Worm (Caenorhabditis elegans) whole organism, L3 larva: Measurements from ENCODE around the gene F36D3.8.
A peak's percentile ranks its signal among the peaks of the same experiment; 100 is the strongest.
"Not testable (repeated sequence)": the region's sequence is repeated elsewhere in the genome, so short reads cannot be mapped to it uniquely, and the experiment has no call there.

Source experiments
- R02D3.7 ChIP-seq: fragments of 150-350 bp; optimal IDR thresholded peaks from 2 replicates; lab custom pipeline; 2014; ENCODE audit warnings: missing biosample characterization, missing genetic modification characterization
- ZK546.5 ChIP-seq: sonication (generic microtip); optimal IDR thresholded peaks from 2 replicates; lab custom pipeline; 2017; ENCODE audit warnings: missing biosample characterization, missing genetic modification characterization
- aly-2 ChIP-seq: fragments of 150-350 bp; optimal IDR thresholded peaks from 2 replicates; lab custom pipeline; 2014; ENCODE audit warnings: missing biosample characterization, missing genetic modification characterization
- ama-1 ChIP-seq: fragments of 150-350 bp; optimal IDR thresholded peaks from 2 replicates; lab custom pipeline; 2018
- ceh-16 ChIP-seq: sonication (generic microtip); optimal IDR thresholded peaks from 2 replicates; lab custom pipeline; 2017; ENCODE audit warnings: missing biosample characterization, missing genetic modification characterization
- ceh-28 ChIP-seq: fragments of 150-350 bp; optimal IDR thresholded peaks from 2 replicates; lab custom pipeline; 2014; ENCODE audit warnings: missing biosample characterization, missing genetic modification reagents, missing genetic modification characterization
- ceh-82 ChIP-seq: fragments of 150-350 bp; optimal IDR thresholded peaks from 2 replicates; lab custom pipeline; 2014; ENCODE audit warnings: missing biosample characterization, missing genetic modification characterization
- ceh-9 ChIP-seq: sonication (generic microtip); optimal IDR thresholded peaks from 2 replicates; lab custom pipeline; 2018; ENCODE audit warnings: missing biosample characterization, missing genetic modification characterization
- daf-12 ChIP-seq: fragments of 150-350 bp; optimal IDR thresholded peaks from 2 replicates; lab custom pipeline; 2014; ENCODE audit warnings: missing biosample characterization, missing genetic modification reagents, missing genetic modification characterization
- egl-27 ChIP-seq: sonication (generic microtip); optimal IDR thresholded peaks from 4 replicates; lab custom pipeline; 2017; ENCODE audit warnings: missing biosample characterization, missing genetic modification reagents, missing genetic modification characterization
- elt-2 ChIP-seq: sonication (generic microtip); optimal IDR thresholded peaks from 2 replicates; lab custom pipeline; 2016; ENCODE audit warnings: missing genetic modification reagents, mild to moderate bottlenecking, missing genetic modification characterization, missing compliant biosample characterization
- elt-3 ChIP-seq, 3 experiments: fragments of 150-350 bp in 1 of 3; sonication (generic microtip) in 2 of 3; optimal IDR thresholded peaks; 2 replicates in 2 of 3; 4 replicates in 1 of 3; lab custom pipeline; 2014 to 2017; ENCODE audit warnings: missing biosample characterization in 3 of 3, missing genetic modification characterization in 3 of 3
- eor-1 ChIP-seq, 2 experiments: fragments of 150-350 bp; optimal IDR thresholded peaks; 2 replicates each; lab custom pipeline; 2014 to 2018; ENCODE audit warnings: missing biosample characterization in 2 of 2, missing genetic modification characterization in 2 of 2
- fkh-10 ChIP-seq: sonication (generic microtip); optimal IDR thresholded peaks from 2 replicates; lab custom pipeline; 2017; ENCODE audit warnings: missing biosample characterization, missing genetic modification reagents, missing genetic modification characterization
- fkh-2 ChIP-seq: fragments of 150-350 bp; optimal IDR thresholded peaks from 2 replicates; lab custom pipeline; 2014; ENCODE audit warnings: missing biosample characterization, missing genetic modification reagents, missing genetic modification characterization
- hmg-11 ChIP-seq: sonication (generic microtip); optimal IDR thresholded peaks from 2 replicates; lab custom pipeline; 2016; ENCODE audit warnings: missing genetic modification characterization, missing compliant biosample characterization
- jun-1 ChIP-seq: fragments of 150-350 bp; optimal IDR thresholded peaks from 2 replicates; lab custom pipeline; 2014; ENCODE audit warnings: missing biosample characterization, missing genetic modification reagents, missing genetic modification characterization
- lin-15B ChIP-seq: fragments of 150-350 bp; optimal IDR thresholded peaks from 2 replicates; lab custom pipeline; 2014; ENCODE audit warnings: missing biosample characterization, missing genetic modification characterization
- lin-39 ChIP-seq: fragments of 150-350 bp; optimal IDR thresholded peaks from 2 replicates; lab custom pipeline; 2018; ENCODE audit warnings: missing biosample characterization, missing genetic modification reagents, missing genetic modification characterization
- lsy-12 ChIP-seq: sonication (generic microtip); optimal IDR thresholded peaks from 2 replicates; lab custom pipeline; 2016; ENCODE audit warnings: mild to moderate bottlenecking, missing genetic modification characterization, missing compliant biosample characterization
- mdl-1 ChIP-seq: fragments of 150-350 bp; optimal IDR thresholded peaks from 2 replicates; lab custom pipeline; 2014; ENCODE audit warnings: missing biosample characterization, missing genetic modification characterization
- mml-1 ChIP-seq: fragments of 150-350 bp; sonication (generic microtip); optimal IDR thresholded peaks from 3 replicates; lab custom pipeline; 2014; ENCODE audit warnings: missing biosample characterization, missing genetic modification characterization
- nfya-1 ChIP-seq: sonication (generic microtip); optimal IDR thresholded peaks from 2 replicates; lab custom pipeline; 2017; ENCODE audit warnings: missing genetic modification characterization, mild to moderate bottlenecking, missing compliant biosample characterization, antibody characterized with exemption, moderate library complexity; ENCODE audit not compliant: insufficient read depth
- nhr-12 ChIP-seq: fragments of 150-350 bp; optimal IDR thresholded peaks from 2 replicates; lab custom pipeline; 2014; ENCODE audit warnings: missing biosample characterization, missing genetic modification characterization
- nhr-237 ChIP-seq: fragments of 150-350 bp; optimal IDR thresholded peaks from 2 replicates; lab custom pipeline; 2014; ENCODE audit warnings: missing biosample characterization, missing genetic modification characterization
- nhr-25 ChIP-seq: sonication (generic microtip); optimal IDR thresholded peaks from 2 replicates; lab custom pipeline; 2017; ENCODE audit warnings: missing biosample characterization, missing genetic modification characterization
- nhr-67 ChIP-seq: fragments of 150-350 bp; optimal IDR thresholded peaks from 2 replicates; lab custom pipeline; 2014; ENCODE audit warnings: missing biosample characterization, missing genetic modification characterization
- nhr-76 ChIP-seq: fragments of 150-350 bp; sonication (generic microtip); optimal IDR thresholded peaks from 5 replicates; lab custom pipeline; 2014; ENCODE audit warnings: missing biosample characterization, missing genetic modification characterization
- nhr-77 ChIP-seq: fragments of 150-350 bp; optimal IDR thresholded peaks from 2 replicates; lab custom pipeline; 2014; ENCODE audit warnings: missing biosample characterization, missing genetic modification characterization
- pha-4 ChIP-seq: fragments of 150-350 bp; optimal IDR thresholded peaks from 2 replicates; lab custom pipeline; 2014; ENCODE audit warnings: missing biosample characterization, missing genetic modification reagents, missing genetic modification characterization
- pqm-1 ChIP-seq: fragments of 150-350 bp; optimal IDR thresholded peaks from 2 replicates; lab custom pipeline; 2017; ENCODE audit warnings: missing biosample characterization, missing genetic modification characterization, inconsistent platforms
- sea-2 ChIP-seq: fragments of 150-350 bp; sonication (generic microtip); optimal IDR thresholded peaks from 4 replicates; lab custom pipeline; 2014; ENCODE audit warnings: missing biosample characterization, missing genetic modification reagents, missing genetic modification characterization
- unc-39 ChIP-seq: sonication (generic microtip); optimal IDR thresholded peaks from 4 replicates; lab custom pipeline; 2017; ENCODE audit warnings: missing biosample characterization, missing genetic modification characterization
- unc-62 ChIP-seq: fragments of 150-350 bp; sonication (generic microtip); optimal IDR thresholded peaks from 4 replicates; lab custom pipeline; 2014; ENCODE audit warnings: missing biosample characterization, missing genetic modification reagents, missing genetic modification characterization
- zag-1 ChIP-seq: fragments of 150-350 bp; optimal IDR thresholded peaks from 2 replicates; lab custom pipeline; 2014; ENCODE audit warnings: missing biosample characterization, missing genetic modification characterization
- ztf-11 ChIP-seq: fragments of 150-350 bp; optimal IDR thresholded peaks from 2 replicates; lab custom pipeline; 2014; ENCODE audit warnings: missing biosample characterization, missing genetic modification characterization

F36D3.8 gene

DNA sequence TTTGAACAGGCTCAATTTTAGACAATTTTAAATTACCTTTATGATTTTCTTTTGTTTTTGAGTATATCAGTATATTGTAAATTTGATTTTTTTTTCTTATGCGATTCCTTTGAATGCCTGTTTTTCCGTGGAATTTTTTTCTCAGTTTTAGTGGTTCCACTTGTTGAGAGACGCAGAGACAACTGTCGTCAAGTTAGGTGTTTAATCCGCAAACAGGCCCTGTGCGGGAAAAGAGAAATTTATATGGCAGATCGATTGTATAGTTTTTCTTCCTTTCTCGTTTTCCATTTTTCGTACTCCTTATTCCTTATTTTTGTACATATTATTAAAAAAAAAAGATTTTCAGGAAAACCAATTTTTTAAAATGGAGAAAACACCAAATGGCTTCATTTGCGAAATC, 28.0 kb upstream of the F36D3.8 start, which contains the start of gene F36D3.1 (continued):
- peak; percentile 64 for TF ChIP-seq lin-15B (tag; lab: Kevin White, UChicago)
- TF ChIP-seq, all 47 proteins: peak for 8

DNA sequence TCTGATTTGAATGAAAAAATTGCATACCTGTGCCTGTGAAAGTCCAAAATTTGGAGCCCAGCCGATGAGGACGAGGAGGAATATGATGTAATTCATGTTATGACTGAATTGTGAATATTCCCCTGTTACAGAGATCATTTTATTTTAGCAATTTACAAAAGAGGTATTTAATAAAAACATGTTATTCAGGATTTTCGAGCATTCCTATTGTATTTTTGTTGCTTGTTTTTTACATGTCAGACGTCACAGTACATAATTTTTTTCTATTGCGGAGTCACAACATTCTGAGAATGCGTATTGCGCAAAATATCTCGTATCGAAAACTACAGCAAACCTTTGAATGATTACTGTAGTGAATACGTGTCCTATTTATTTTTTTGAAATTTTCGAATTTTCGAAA, 23.8 kb upstream of the F36D3.8 start, which contains the start of gene F36D3.14:
Gene F36D3.14 (minus strand): TSS at position 101 of the 400 bp plus-strand sequence.
- TF ChIP-seq ceh-16 (tag; lab: Kevin White, UChicago) = no peak
- TF ChIP-seq nhr-237 = no peak
- TF ChIP-seq ztf-11 (tag; lab: Kevin White, UChicago) = no peak
- no peak for TF ChIP-seq sea-2 (GFP tag; lab: Kevin White, UChicago)
- TF ChIP-seq nhr-25 = no peak
- TF ChIP-seq nhr-67 (tag; lab: Kevin White, UChicago) = no peak
- no peak for TF ChIP-seq aly-2 (tag; lab: Kevin White, UChicago)
- no peak for TF ChIP-seq mdl-1 (tag; lab: Kevin White, UChicago)
- no peak for TF ChIP-seq nhr-77 (tag; lab: Kevin White, UChicago)
- TF ChIP-seq egl-27 (tag; lab: Kevin White, UChicago) = no peak

DNA sequence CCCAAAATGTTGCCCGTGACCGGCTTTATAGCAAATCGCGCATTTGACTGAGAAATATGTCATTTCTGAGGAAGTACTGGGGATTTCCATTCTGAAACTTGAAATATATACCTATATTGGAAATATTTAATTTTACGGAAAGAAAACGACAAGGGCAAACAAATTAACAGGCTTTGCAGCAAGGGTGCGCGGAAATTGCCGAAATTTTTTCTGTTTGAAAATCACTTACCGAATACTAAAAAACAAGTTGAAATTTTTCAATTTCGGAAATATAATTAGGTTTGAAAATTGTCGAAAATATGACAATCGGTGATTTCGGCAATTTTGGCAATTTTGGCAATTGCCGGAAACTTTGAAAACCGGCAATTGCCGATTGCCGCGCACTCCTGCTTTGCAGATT, 21.1 kb upstream of the F36D3.8 start, which contains the start of gene nhr-54:
Gene nhr-54 (minus strand): TSS at position 101 of the 400 bp plus-strand sequence.
- no peak for TF ChIP-seq daf-12
- no peak for TF ChIP-seq ceh-16 (tag; lab: Kevin White, UChicago)
- no peak for TF ChIP-seq lin-39 (tag; lab: Kevin White, UChicago)
- no peak for TF ChIP-seq mml-1
- no peak for TF ChIP-seq nhr-77 (tag; lab: Kevin White, UChicago)
- TF ChIP-seq eor-1 (tag; optimal IDR thresholded peaks at IDR 0.05; lab: Kevin White, UChicago) = no peak
- no peak for TF ChIP-seq mdl-1 (tag; lab: Kevin White, UChicago)
- no peak for TF ChIP-seq unc-62 (GFP tag; lab: Kevin White, UChicago)
- TF ChIP-seq, all 47 proteins: peak for 0

DNA sequence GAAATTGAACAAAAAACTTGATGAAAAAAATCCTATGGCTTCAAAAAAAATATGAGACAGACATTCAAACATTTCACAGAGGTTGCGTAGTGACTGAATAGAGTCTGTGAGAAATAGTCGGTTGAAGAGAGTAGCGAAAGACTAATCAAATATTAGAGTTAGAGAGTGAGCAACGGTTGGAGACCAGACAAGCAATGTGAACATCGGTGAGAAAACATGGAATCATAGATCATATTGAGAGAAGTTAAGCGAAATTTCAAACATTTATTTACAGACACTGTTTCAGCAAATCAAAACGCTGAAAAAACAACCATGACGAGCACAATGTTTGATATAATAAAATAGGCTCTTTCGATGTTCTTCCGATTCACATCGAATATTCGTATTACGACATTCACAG, 20.3 kb upstream of the F36D3.8 start:
- TF ChIP-seq ceh-82 (tag; lab: Kevin White, UChicago) (no peak), R02D3.7 (tag; lab: Kevin White, UChicago) (no peak), sea-2 (GFP tag; lab: Kevin White, UChicago) (no peak), egl-27 (tag; lab: Kevin White, UChicago) (no peak), pha-4 (tag; lab: Kevin White, UChicago) (peak; percentile 49)

DNA sequence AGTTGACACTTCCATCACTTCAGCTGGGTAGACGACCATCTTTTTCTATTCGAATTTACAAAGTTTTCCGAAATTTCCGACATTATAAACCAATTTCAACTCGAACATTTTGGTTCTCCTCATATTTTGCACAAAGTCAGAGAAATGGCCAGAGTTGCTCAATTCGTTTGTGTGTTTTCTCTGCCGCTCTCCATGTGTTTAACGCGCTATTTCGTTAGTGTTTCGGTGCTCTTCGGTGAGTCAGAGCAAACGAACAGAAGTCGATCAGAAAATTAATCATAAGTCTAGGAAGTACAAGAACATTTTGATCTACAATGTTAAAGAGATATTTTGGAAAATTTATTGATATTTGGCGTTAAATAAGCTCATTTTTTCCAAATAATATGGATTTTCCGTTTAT, 18.3 kb upstream of the F36D3.8 start, which contains the start of gene srr-3:
Gene srr-3 (minus strand): TSS at position 101 of the 400 bp plus-strand sequence.
- TF ChIP-seq eor-1 (tag; optimal IDR thresholded peaks at IDR 0.05; lab: Kevin White, UChicago) = no peak
- no peak for TF ChIP-seq unc-39 (tag; lab: Kevin White, UChicago)
- no peak for TF ChIP-seq nfya-1
- no peak for TF ChIP-seq elt-3 (tag; optimal IDR thresholded peaks at IDR 0.05; lab: Kevin White, UChicago)
- no peak for TF ChIP-seq ceh-9
- no peak for TF ChIP-seq ama-1

DNA sequence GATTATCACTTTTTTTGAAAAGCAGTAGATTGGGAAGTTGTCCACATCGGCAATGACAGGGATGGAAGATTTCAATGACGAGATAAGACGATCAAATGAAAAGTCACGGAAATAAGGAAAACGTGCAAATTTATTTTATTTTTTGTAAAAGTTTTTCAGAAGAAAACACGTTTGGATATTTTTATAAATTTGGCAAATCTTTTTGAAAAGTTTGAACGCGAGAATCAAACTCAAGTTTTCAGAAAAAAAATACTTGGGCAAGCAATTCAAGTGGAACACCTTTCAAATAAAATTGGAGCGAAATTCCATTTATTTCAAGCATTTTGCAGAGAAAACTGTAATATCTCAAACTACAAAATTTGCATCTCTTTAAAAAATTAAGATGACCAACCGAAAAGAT, 11.8 kb upstream of the F36D3.8 start, which contains the start of gene F36D3.5:
Gene F36D3.5 (minus strand): TSS at position 101 of the 400 bp plus-strand sequence.
- TF ChIP-seq hmg-11 (tag; lab: Kevin White, UChicago); ZK546.5; pqm-1 (tag; lab: Kevin White, UChicago): not testable (repeated sequence)

DNA sequence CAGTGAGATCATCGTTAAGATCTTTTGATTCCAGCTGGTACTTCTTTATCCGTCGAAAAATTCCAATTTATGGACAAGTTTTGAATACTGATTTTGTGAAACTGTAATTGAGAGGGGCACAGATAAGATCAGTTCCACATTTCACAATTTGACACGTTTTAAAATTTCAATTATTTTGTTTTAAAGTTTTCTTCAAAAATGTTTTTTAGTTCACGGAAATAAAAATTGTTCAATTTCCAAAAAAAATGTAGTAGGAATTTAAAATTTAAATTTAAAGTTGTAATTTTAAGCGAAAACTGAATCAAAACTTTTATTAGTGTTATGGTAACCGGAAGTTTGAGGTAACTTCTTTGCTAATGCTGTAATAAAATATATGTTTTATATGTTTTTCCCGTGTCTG, 9.3 kb upstream of the F36D3.8 start, which contains the start of gene F36D3.4:
Gene F36D3.4 (minus strand): TSS at position 101 of the 400 bp plus-strand sequence.
- TF ChIP-seq nhr-76 (tag; lab: Kevin White, UChicago) (no peak), zag-1 (no peak), unc-39 (tag; lab: Kevin White, UChicago) (no peak)

DNA sequence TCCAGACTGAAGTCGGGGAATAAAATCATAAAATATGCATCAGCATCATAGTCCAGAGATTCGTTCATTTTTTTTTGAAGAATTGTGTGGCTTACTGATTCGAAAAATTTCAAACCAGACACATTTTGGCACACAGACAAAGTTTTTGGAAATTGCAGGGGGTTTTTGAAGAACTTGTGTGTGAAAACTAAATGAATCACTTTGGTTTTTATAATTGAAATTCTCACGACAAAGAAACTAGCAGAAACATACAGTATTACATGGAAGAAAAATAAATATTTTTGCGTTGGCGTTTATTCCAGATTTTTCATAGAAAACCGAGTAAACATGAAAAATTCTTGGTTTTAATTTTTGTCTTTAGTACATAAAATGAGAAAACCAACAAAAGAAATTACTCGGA, 4.7 kb upstream of the F36D3.8 start, which contains the start of gene srw-34:
Gene srw-34 (minus strand): TSS at position 101 of the 400 bp plus-strand sequence.
- TF ChIP-seq ceh-28 (tag; lab: Kevin White, UChicago) (no peak), elt-3 (tag; optimal IDR thresholded peaks at IDR 0.05; lab: Kevin White, UChicago) (no peak), lin-15B (tag; lab: Kevin White, UChicago) (no peak), fkh-10 (GFP tag; lab: Kevin White, UChicago) (no peak), pha-4 (tag; lab: Kevin White, UChicago) (no peak), jun-1 (tag; lab: Kevin White, UChicago) (no peak), ztf-11 (tag; lab: Kevin White, UChicago) (no peak), lsy-12 (no peak), elt-2 (tag; lab: Kevin White, UChicago) (no peak), R02D3.7 (tag; lab: Kevin White, UChicago) (no peak), fkh-2 (tag; lab: Kevin White, UChicago) (no peak), mdl-1 (tag; lab: Kevin White, UChicago) (no peak), nhr-12 (tag; lab: Kevin White, UChicago) (no peak), aly-2 (tag; lab: Kevin White, UChicago) (no peak), ama-1 (no peak), ceh-9 (no peak), sea-2 (GFP tag; lab: Kevin White, UChicago) (no peak), nhr-25 (no peak)
